Worm (Caenorhabditis elegans): Measurements from ENCODE around the gene orai-1.

- peak; percentile 20 for TF ChIP-seq ceh-36 (tag; optimal IDR thresholded peaks at IDR 0.05)
- TF ChIP-seq pes-1 (GFP tag; IDR thresholded peaks at IDR 0.05) = no peak
These were observed 10.7 kb downstream of the orai-1 start for ce11 chrIII:657241-657640.

Measured in whole organism, early embryonic.